Worm (Caenorhabditis elegans) whole organism, early embryonic: Measurements from ENCODE around the gene cmk-1.

ENCODE experiments used
- B0310.2 ChIP-seq: sonication (generic microtip); optimal IDR thresholded peaks from 2 replicates; lab custom pipeline; 2016; ENCODE audit warnings: mild to moderate bottlenecking, missing genetic modification characterization, missing compliant biosample characterization
- sea-1 ChIP-seq: fragments of 200-800 bp; sonication (Bioruptor generic); conservative IDR thresholded peaks from 2 replicates; pipeline ENCODE4 v1.3.6; 2022; ENCODE audit warnings: missing genetic modification characterization, missing compliant biosample characterization
- tbx-37 ChIP-seq: fragments of 200-800 bp; sonication (Bioruptor generic); conservative IDR thresholded peaks from 2 replicates; pipeline ENCODE4 v1.3.6; 2022; ENCODE audit warnings: missing genetic modification reagents, missing genetic modification characterization, missing compliant biosample characterization

DNA sequence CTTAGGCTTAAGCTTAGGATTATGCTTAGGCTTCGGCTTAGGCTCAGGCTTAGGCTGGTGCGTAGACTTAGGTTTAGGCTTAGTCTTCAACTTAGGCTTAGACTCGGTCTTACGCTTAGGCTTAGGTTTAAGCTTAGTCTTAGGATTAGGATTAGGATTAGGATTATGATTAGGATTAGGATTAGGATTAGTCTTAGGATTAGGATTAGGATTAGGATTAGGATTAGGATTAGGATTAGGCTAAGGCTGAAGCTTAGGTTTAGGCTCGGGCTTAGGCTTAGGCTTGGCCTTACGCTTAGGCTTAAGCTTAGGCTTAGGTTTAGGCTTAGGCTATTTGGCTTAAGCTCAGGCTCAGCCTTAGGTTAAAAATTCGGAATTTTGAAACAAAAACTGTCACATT is 39.1 kb upstream of the cmk-1 start:
- TF ChIP-seq tbx-37 (GFP tag; lab: Robert Waterston, UW): no peak
- no peak for TF ChIP-seq sea-1 (GFP tag; lab: Robert Waterston, UW)
- TF ChIP-seq B0310.2 (tag; lab: Kevin White, UChicago): no peak
